Fruit fly (Drosophila melanogaster): ENCODE measurements around the gene CG31467.

CG31467 gene

dm6 chr3R:10678935-10679565 is 27.6 kb downstream of the CG31467 start:
- no peak for TF ChIP-seq Sp1 (GFP tag; optimal IDR thresholded peaks at IDR 0.05)
- TF ChIP-seq Hr78 (GFP tag; optimal IDR thresholded peaks at IDR 0.05), result no peak
- no peak for TF ChIP-seq CG32264 (GFP tag; optimal IDR thresholded peaks at IDR 0.05)
- no peak for TF ChIP-seq psq (GFP tag; optimal IDR thresholded peaks at IDR 0.05)
- no peak for TF ChIP-seq Myc (optimal IDR thresholded peaks at IDR 0.05)
- TF ChIP-seq Vsx2 (GFP tag; optimal IDR thresholded peaks at IDR 0.05; ENCODE audit: partially characterized antibody), result no peak
- no peak for TF ChIP-seq foxo (GFP tag; optimal IDR thresholded peaks at IDR 0.05)
- TF ChIP-seq Dif (GFP tag; optimal IDR thresholded peaks at IDR 0.05; ENCODE audit: partially characterized antibody), result no peak
- TF ChIP-seq ey (GFP tag; optimal IDR thresholded peaks at IDR 0.05), result no peak
- TF ChIP-seq CG9705 (GFP tag; optimal IDR thresholded peaks at IDR 0.05), result no peak
- no peak for TF ChIP-seq Abd-B (GFP tag; optimal IDR thresholded peaks at IDR 0.05)
- TF ChIP-seq GATAd (GFP tag; optimal IDR thresholded peaks at IDR 0.05), result no peak

- TF ChIP-seq jim (GFP tag; optimal IDR thresholded peaks at IDR 0.05) (no peak), Myc (optimal IDR thresholded peaks at IDR 0.05) (peak; percentile 76), N (GFP tag; optimal IDR thresholded peaks at IDR 0.05) (peak; percentile 44), tai (GFP tag; optimal IDR thresholded peaks at IDR 0.05) (peak; percentile 27)
Observed at dm6 chr3R:10677245-10677902, 29.3 kb downstream of the CG31467 start, which contains the start of gene CG6465. Gene CG6465 (minus strand): TSS chr3R:10677251.

- TF ChIP-seq fru (GFP tag; optimal IDR thresholded peaks at IDR 0.05) (peak; percentile 54), Hr83 (GFP tag; optimal IDR thresholded peaks at IDR 0.05; ENCODE audit: poor library complexity, severe bottlenecking) (peak; percentile 17), jim (GFP tag; optimal IDR thresholded peaks at IDR 0.05) (no peak), foxo (GFP tag; optimal IDR thresholded peaks at IDR 0.05) (peak in 1 of 2 experiments; percentile 42), N (GFP tag; optimal IDR thresholded peaks at IDR 0.05) (no peak), CG32264 (GFP tag; optimal IDR thresholded peaks at IDR 0.05) (no peak), ey (GFP tag; optimal IDR thresholded peaks at IDR 0.05) (no peak), dmrt93B (GFP tag; optimal IDR thresholded peaks at IDR 0.05) (no peak), h (GFP tag; optimal IDR thresholded peaks at IDR 0.05) (peak; percentile 47), rgr (GFP tag; optimal IDR thresholded peaks at IDR 0.05) (peak; percentile 17), CG9705 (GFP tag; optimal IDR thresholded peaks at IDR 0.05) (no peak), Hnf4 (GFP tag; optimal IDR thresholded peaks at IDR 0.05) (no peak), Abd-B (GFP tag; optimal IDR thresholded peaks at IDR 0.05) (no peak), GATAd (GFP tag; optimal IDR thresholded peaks at IDR 0.05) (no peak), Jra (GFP tag; optimal IDR thresholded peaks at IDR 0.05) (no peak), Rel (GFP tag; optimal IDR thresholded peaks at IDR 0.05) (no peak), Rel (tag; optimal IDR thresholded peaks at IDR 0.05) (no peak), HLH106 (tag; optimal IDR thresholded peaks at IDR 0.05) (no peak), CrebA (GFP tag; optimal IDR thresholded peaks at IDR 0.05; ENCODE audit: borderline replicate concordance) (no peak), Myc (optimal IDR thresholded peaks at IDR 0.05) (peak; percentile 72), brk (GFP tag; optimal IDR thresholded peaks at IDR 0.05) (peak; percentile 6), sage (GFP tag; optimal IDR thresholded peaks at IDR 0.05) (no peak)
Observed at dm6 chr3R:10675101-10675500, 31.6 kb downstream of the CG31467 start.

- TF ChIP-seq Sp1 (GFP tag; optimal IDR thresholded peaks at IDR 0.05) (peak; percentile 32), Rel (GFP tag; optimal IDR thresholded peaks at IDR 0.05) (no peak), Rel (tag; optimal IDR thresholded peaks at IDR 0.05) (no peak), GATAd (GFP tag; optimal IDR thresholded peaks at IDR 0.05) (no peak), Mio (GFP tag; optimal IDR thresholded peaks at IDR 0.05) (no peak), Abd-B (GFP tag; optimal IDR thresholded peaks at IDR 0.05) (no peak), br (GFP tag; optimal IDR thresholded peaks at IDR 0.05) (peak; percentile 4), psq (GFP tag; optimal IDR thresholded peaks at IDR 0.05) (no peak), lola (GFP tag; optimal IDR thresholded peaks at IDR 0.05) (no peak), Jra (GFP tag; optimal IDR thresholded peaks at IDR 0.05) (no peak), brk (GFP tag; optimal IDR thresholded peaks at IDR 0.05) (no peak), Hr78 (GFP tag; optimal IDR thresholded peaks at IDR 0.05) (no peak), N (GFP tag; optimal IDR thresholded peaks at IDR 0.05) (no peak), usp (GFP tag; optimal IDR thresholded peaks at IDR 0.05) (no peak), HLH106 (tag; optimal IDR thresholded peaks at IDR 0.05) (peak; percentile 44), CG32264 (GFP tag; optimal IDR thresholded peaks at IDR 0.05) (no peak), Hnf4 (GFP tag; optimal IDR thresholded peaks at IDR 0.05) (peak; percentile 6), dl (GFP tag; optimal IDR thresholded peaks at IDR 0.05; ENCODE audit: insufficient read depth in 1 of 2, partially characterized antibody in 2 of 2) (no peak), Dif (GFP tag; optimal IDR thresholded peaks at IDR 0.05; ENCODE audit: partially characterized antibody) (no peak), rgr (GFP tag; optimal IDR thresholded peaks at IDR 0.05) (peak; percentile 13), jim (GFP tag; optimal IDR thresholded peaks at IDR 0.05) (no peak), Vsx2 (GFP tag; optimal IDR thresholded peaks at IDR 0.05; ENCODE audit: partially characterized antibody) (no peak), CG9705 (GFP tag; optimal IDR thresholded peaks at IDR 0.05) (no peak), fru (GFP tag; optimal IDR thresholded peaks at IDR 0.05) (peak; percentile 11), woc (GFP tag; optimal IDR thresholded peaks at IDR 0.05) (peak; percentile 6), Hr83 (GFP tag; optimal IDR thresholded peaks at IDR 0.05; ENCODE audit: poor library complexity, severe bottlenecking) (no peak), dsf (GFP tag; optimal IDR thresholded peaks at IDR 0.05; ENCODE audit: borderline replicate concordance) (no peak), sage (GFP tag; optimal IDR thresholded peaks at IDR 0.05) (no peak), dmrt93B (GFP tag; optimal IDR thresholded peaks at IDR 0.05) (no peak), tai (GFP tag; optimal IDR thresholded peaks at IDR 0.05) (no peak), h (GFP tag; optimal IDR thresholded peaks at IDR 0.05) (peak; percentile 35), OdsH (GFP tag; optimal IDR thresholded peaks at IDR 0.05) (peak; percentile 33), CrebA (GFP tag; optimal IDR thresholded peaks at IDR 0.05; ENCODE audit: borderline replicate concordance) (no peak), pan (optimal IDR thresholded peaks at IDR 0.05) (no peak), ey (GFP tag; optimal IDR thresholded peaks at IDR 0.05) (peak; percentile 56)
Observed at dm6 chr3R:10673571-10673970, 33.1 kb downstream of the CG31467 start.
